Fruit fly (Drosophila melanogaster): ENCODE data around the gene Remo.

Remo gene

dm6 chrX:13253062-13253724 is 34.7 kb upstream of the Remo start (continued):
- TF ChIP-seq CG18619 (GFP tag; optimal IDR thresholded peaks at IDR 0.05) (peak; percentile 5), CG9932 (GFP tag; IDR thresholded peaks at IDR 0.05) (peak; percentile 39; the same call in 1 of the 2 replicates), CG10274 (GFP tag; optimal IDR thresholded peaks at IDR 0.05) (peak; percentile 5), CG16863 (GFP tag; optimal IDR thresholded peaks at IDR 0.05) (peak; percentile 37), Rx (GFP tag; IDR thresholded peaks at IDR 0.05) (peak; percentile 49; the same call in 1 of the 2 replicates), dan (GFP tag; IDR thresholded peaks at IDR 0.05) (no peak), CG6272 (GFP tag; IDR thresholded peaks at IDR 0.05) (peak; percentile 18; the same call in 1 of the 2 replicates), CG1233 (GFP tag; optimal IDR thresholded peaks at IDR 0.05) (no peak), vfl (GFP tag; optimal IDR thresholded peaks at IDR 0.05) (no peak), HHEX (GFP tag; optimal IDR thresholded peaks at IDR 0.05) (peak; percentile 20), wor (GFP tag; IDR thresholded peaks at IDR 0.05) (0 out of 2 replicates have a peak, but pooled peaks have one; percentile 20), bab2 (GFP tag; optimal IDR thresholded peaks at IDR 0.05) (peak; percentile 42), twi (tag; optimal IDR thresholded peaks at IDR 0.05) (peak; percentile 34), Taf1 (GFP tag; IDR thresholded peaks at IDR 0.05) (peak; percentile 14; the same call in 1 of the 2 replicates), CG4820 (GFP tag; optimal IDR thresholded peaks at IDR 0.05) (peak; percentile 12), CG14860 (GFP tag; IDR thresholded peaks at IDR 0.05; ENCODE audit: partially characterized antibody) (no peak), CG7839 (tag; optimal IDR thresholded peaks at IDR 0.05) (peak; percentile 51), CG10366 (GFP tag; IDR thresholded peaks at IDR 0.05) (peak; percentile 40), CG9727 (GFP tag; optimal IDR thresholded peaks at IDR 0.05) (peak; percentile 33), Atf6 (GFP tag; IDR thresholded peaks at IDR 0.05) (0 out of 2 replicates have a peak, but pooled peaks have one; percentile 12), zfh2 (GFP tag; optimal IDR thresholded peaks at IDR 0.05) (peak; percentile 27), CG8089 (GFP tag; optimal IDR thresholded peaks at IDR 0.05) (peak; percentile 35), lilli (GFP tag; optimal IDR thresholded peaks at IDR 0.05) (peak; percentile 50), YL-1 (GFP tag; optimal IDR thresholded peaks at IDR 0.05) (no peak), CG8290 (GFP tag; optimal IDR thresholded peaks at IDR 0.05) (no peak), CG8290 (tag; optimal IDR thresholded peaks at IDR 0.05) (peak in 1 of 2 experiments; percentile 56), pan (optimal IDR thresholded peaks at IDR 0.05) (no peak), pan (GFP tag; optimal IDR thresholded peaks at IDR 0.05 in 1 of 2, IDR thresholded peaks at IDR 0.05 in 1 of 2) (peak in 1 of 2 experiments; percentile 66), CG9797 (GFP tag; optimal IDR thresholded peaks at IDR 0.05) (no peak), CG3163 (GFP tag; optimal IDR thresholded peaks at IDR 0.05) (peak; percentile 8), CG4282 (GFP tag; optimal IDR thresholded peaks at IDR 0.05) (no peak), fd3F (GFP tag; optimal IDR thresholded peaks at IDR 0.05) (peak; percentile 27), CoRest (tag; optimal IDR thresholded peaks at IDR 0.05) (peak; percentile 42), Mes4 (GFP tag; optimal IDR thresholded peaks at IDR 0.05) (no peak), gt (GFP tag; IDR thresholded peaks at IDR 0.05) (no peak), CG14667 (GFP tag; IDR thresholded peaks at IDR 0.05) (peak; percentile 33), CG12942 (GFP tag; optimal IDR thresholded peaks at IDR 0.05) (no peak), Hand (GFP tag; optimal IDR thresholded peaks at IDR 0.05) (no peak), CG13775 (GFP tag; optimal IDR thresholded peaks at IDR 0.05) (peak; percentile 8), CG15011 (GFP tag; optimal IDR thresholded peaks at IDR 0.05) (no peak), Kr (GFP tag; optimal IDR thresholded peaks at IDR 0.05) (no peak), gcm (GFP tag; optimal IDR thresholded peaks at IDR 0.05) (peak; percentile 1), Rfx (GFP tag; IDR thresholded peaks at IDR 0.05) (peak; percentile 76), CG7556 (GFP tag; optimal IDR thresholded peaks at IDR 0.05) (peak; percentile 14), CG31441 (GFP tag; IDR thresholded peaks at IDR 0.05) (peak; percentile 69; the same call in 1 of the 2 replicates), CG15479 (GFP tag; optimal IDR thresholded peaks at IDR 0.05) (no peak), lola (GFP tag; optimal IDR thresholded peaks at IDR 0.05) (no peak), Mrtf (GFP tag; IDR thresholded peaks at IDR 0.05) (0 out of 3 replicates have a peak, but pooled peaks have one; percentile 30), z (GFP tag; IDR thresholded peaks at IDR 0.05) (no peak), Oli (tag; optimal IDR thresholded peaks at IDR 0.05) (peak; percentile 44)
